Fruit fly (Drosophila melanogaster) whole organism, wandering third instar larva: ENCODE data around the gene CG2120.

Experiments
- Hr83 ChIP-seq: fragments of 200-300 bp; sonication (Bioruptor generic); optimal IDR thresholded peaks from 2 replicates; lab custom pipeline; 2016; ENCODE audit warnings: missing biosample characterization, mild to moderate bottlenecking, missing genetic modification characterization, moderate library complexity; ENCODE audit not compliant: poor library complexity, severe bottlenecking
- N ChIP-seq: fragments of >200 bp; optimal IDR thresholded peaks from 2 replicates; lab custom pipeline; 2018; ENCODE audit warnings: missing biosample characterization, missing external identifiers, missing genetic modification characterization
- dl ChIP-seq, 2 experiments: fragments of 175-275, 200-275 bp in 1 of 2; fragments of 200-275 bp in 1 of 2; sonication (Bioruptor generic); optimal IDR thresholded peaks; lab custom pipeline; 2018; ENCODE audit warnings: mild to moderate bottlenecking in 2 of 2, missing biosample characterization in 2 of 2, missing genetic modification characterization in 2 of 2, moderate library complexity in 2 of 2; ENCODE audit not compliant: partially characterized antibody in 2 of 2, insufficient read depth in 1 of 2
- pan ChIP-seq: fragments of >200 bp; optimal IDR thresholded peaks from 2 replicates; lab custom pipeline; 2017

dm6 chrX:8114476-8115342 is 20.9 kb upstream of the CG2120 start:
- no peak for TF ChIP-seq Hr83 (GFP tag; lab: Kevin White, UChicago)
- no peak for TF ChIP-seq dl (GFP tag; optimal IDR thresholded peaks at IDR 0.05; lab: Kevin White, UChicago; ENCODE audit: insufficient read depth in 1 of 2, partially characterized antibody in 2 of 2)
- no peak for TF ChIP-seq pan (lab: Kevin White, UChicago)
- no peak for TF ChIP-seq N (GFP tag; lab: Kevin White, UChicago)
